Fruit fly (Drosophila melanogaster) whole organism, embryonic: ENCODE results near the gene CCT7.

ENCODE experiments used
- Aef1 ChIP-seq: fragments of 200-800 bp; sonication (Bioruptor generic); IDR thresholded peaks from 3 replicates; pipeline ENCODE4 v1.3.6; 2022; ENCODE audit warnings: missing biosample characterization, missing genetic modification characterization
- BtbVII ChIP-seq: fragments of 200-800 bp; sonication (Bioruptor generic); optimal IDR thresholded peaks from 3 replicates; lab custom pipeline; 2017; ENCODE audit warnings: missing biosample characterization, mild to moderate bottlenecking, missing genetic modification characterization
- CG10321 ChIP-seq: fragments of 200-800 bp; sonication (Bioruptor generic); IDR thresholded peaks from 2 replicates; pipeline ENCODE4 v1.3.6; 2022; ENCODE audit warnings: missing biosample characterization, missing genetic modification characterization
- CG10543 ChIP-seq: fragments of 200-800 bp; sonication (Bioruptor generic); optimal IDR thresholded peaks from 3 replicates; lab custom pipeline; 2017; ENCODE audit warnings: missing biosample characterization, mild to moderate bottlenecking, missing genetic modification characterization, moderate library complexity
- CG10979 ChIP-seq: fragments of 200-800 bp; sonication (Bioruptor generic); optimal IDR thresholded peaks from 2 replicates; lab custom pipeline; 2018; ENCODE audit warnings: missing biosample characterization, mild to moderate bottlenecking, missing genetic modification characterization, moderate library complexity
- CG11398 ChIP-seq: fragments of 200-800 bp; sonication (Bioruptor generic); optimal IDR thresholded peaks from 2 replicates; lab custom pipeline; 2016; ENCODE audit warnings: missing biosample characterization, missing genetic modification characterization
- CG12155 ChIP-seq: fragments of 200-800 bp; sonication (Bioruptor generic); optimal IDR thresholded peaks from 3 replicates; lab custom pipeline; 2016; ENCODE audit warnings: missing biosample characterization, missing genetic modification characterization
- CG12391 ChIP-seq: fragments of 200-800 bp; sonication (Bioruptor generic); optimal IDR thresholded peaks from 3 replicates; lab custom pipeline; 2018; ENCODE audit warnings: missing biosample characterization, mild to moderate bottlenecking, missing genetic modification characterization, moderate library complexity
- CG13775 ChIP-seq: fragments of 200-800 bp; sonication (Bioruptor generic); optimal IDR thresholded peaks from 3 replicates; lab custom pipeline; 2017; ENCODE audit warnings: missing biosample characterization, mild to moderate bottlenecking, missing genetic modification characterization
- CG14050 ChIP-seq: fragments of 200-800 bp; sonication (Bioruptor generic); IDR thresholded peaks from 3 replicates; pipeline ENCODE4 v1.3.6; 2022; ENCODE audit warnings: missing biosample characterization, missing genetic modification characterization
- CG15601 ChIP-seq: fragments of 200-800 bp; sonication (Bioruptor generic); optimal IDR thresholded peaks from 3 replicates; lab custom pipeline; 2019; ENCODE audit warnings: missing biosample characterization, mild to moderate bottlenecking, missing genetic modification characterization, moderate library complexity
- CG1792 ChIP-seq: fragments of 200-800 bp; sonication (Bioruptor generic); optimal IDR thresholded peaks from 2 replicates; lab custom pipeline; 2016; ENCODE audit warnings: missing biosample characterization, missing genetic modification characterization
- CG2199 ChIP-seq: fragments of 200-800 bp; sonication (Bioruptor generic); IDR thresholded peaks from 3 replicates; pipeline ENCODE4 v1.3.6; 2022; ENCODE audit warnings: missing biosample characterization, missing genetic modification characterization
- CG31365 ChIP-seq: fragments of 200-800 bp; sonication (Bioruptor generic); optimal IDR thresholded peaks from 2 replicates; lab custom pipeline; 2018; ENCODE audit warnings: missing biosample characterization, mild to moderate bottlenecking, missing genetic modification characterization
- CG32532 ChIP-seq: fragments of 200-800 bp; sonication (Bioruptor generic); IDR thresholded peaks from 2 replicates; pipeline ENCODE4 v1.3.6; 2022; ENCODE audit warnings: missing biosample characterization, missing genetic modification characterization
- CG3281 ChIP-seq: fragments of 200-800 bp; sonication (Bioruptor generic); optimal IDR thresholded peaks from 3 replicates; lab custom pipeline; 2017; ENCODE audit warnings: missing biosample characterization, mild to moderate bottlenecking, missing genetic modification characterization
- CG3407 ChIP-seq: fragments of 200-800 bp; sonication (Bioruptor generic); optimal IDR thresholded peaks from 2 replicates; lab custom pipeline; 2018; ENCODE audit warnings: missing biosample characterization, mild to moderate bottlenecking, missing genetic modification characterization
- CHES-1-like ChIP-seq: fragments of 200-800 bp; sonication (Bioruptor generic); optimal IDR thresholded peaks from 2 replicates; lab custom pipeline; 2016; ENCODE audit warnings: missing biosample characterization, missing genetic modification characterization
- D ChIP-seq, 2 experiments: fragments of 200-800 bp in 1 of 2; fragments of >200 bp in 1 of 2; sonication (Bioruptor generic) in 1 of 2; optimal IDR thresholded peaks; 2 replicates in 1 of 2; 3 replicates in 1 of 2; lab custom pipeline; 2017; ENCODE audit warnings: mild to moderate bottlenecking in 1 of 2, missing biosample characterization in 1 of 2, missing genetic modification characterization in 1 of 2, missing genetic modification reagents in 1 of 2
- D19B ChIP-seq: fragments of 200-800 bp; sonication (Bioruptor generic); optimal IDR thresholded peaks from 2 replicates; lab custom pipeline; 2017; ENCODE audit warnings: missing biosample characterization, mild to moderate bottlenecking, missing genetic modification characterization
- Ets65A ChIP-seq: fragments of 200-800 bp; sonication (Bioruptor generic); peaks from one replicate; lab custom pipeline; 2016; ENCODE audit warnings: missing biosample characterization, missing genetic modification characterization
- Ets97D ChIP-seq: fragments of 200-800 bp; sonication (Bioruptor generic); optimal IDR thresholded peaks from 3 replicates; lab custom pipeline; 2016; ENCODE audit warnings: missing biosample characterization, missing genetic modification characterization
- Hr39 ChIP-seq: fragments of >200 bp; optimal IDR thresholded peaks from 2 replicates; lab custom pipeline; 2017
- Med ChIP-seq: fragments of 200-800 bp; sonication (Bioruptor generic); peaks from one replicate; lab custom pipeline; 2016; ENCODE audit warnings: missing biosample characterization, missing genetic modification characterization, mild to moderate bottlenecking, inconsistent platforms, moderate library complexity
- Neu2 ChIP-seq: fragments of 200-800 bp; sonication (Bioruptor generic); optimal IDR thresholded peaks from 3 replicates; lab custom pipeline; 2016; ENCODE audit warnings: missing biosample characterization, missing genetic modification characterization, borderline replicate concordance
- Rfx ChIP-seq: fragments of 200-800 bp; sonication (Bioruptor generic); IDR thresholded peaks from 2 replicates; pipeline ENCODE4 v1.3.6; 2022; ENCODE audit warnings: missing biosample characterization, missing genetic modification characterization
- Sin3A ChIP-seq: fragments of >200 bp; optimal IDR thresholded peaks from 2 replicates; lab custom pipeline; 2018
- Spps ChIP-seq: fragments of 200-800 bp; sonication (Bioruptor generic); optimal IDR thresholded peaks from 2 replicates; lab custom pipeline; 2018; ENCODE audit warnings: missing biosample characterization, mild to moderate bottlenecking, missing genetic modification characterization
- Tbp ChIP-seq: fragments of >200 bp; optimal IDR thresholded peaks from 2 replicates; lab custom pipeline; 2018; ENCODE audit warnings: missing biosample characterization, missing genetic modification characterization
- ci ChIP-seq: fragments of 200-800 bp; sonication (Bioruptor generic); IDR thresholded peaks from 3 replicates; pipeline ENCODE4 v1.3.6; 2022; ENCODE audit warnings: missing biosample characterization, missing genetic modification characterization
- croc ChIP-seq: fragments of 200-800 bp; sonication (Bioruptor generic); conservative IDR thresholded peaks from 3 replicates; pipeline ENCODE4 v1.3.6; 2022; ENCODE audit warnings: missing biosample characterization, missing genetic modification characterization
- crol ChIP-seq: fragments of 200-800 bp; sonication (Bioruptor generic); IDR thresholded peaks from 2 replicates; pipeline ENCODE4 v1.3.6; 2022; ENCODE audit warnings: missing biosample characterization, missing genetic modification characterization
- crp ChIP-seq, 2 experiments: fragments of 200-800 bp; sonication (Bioruptor generic); optimal IDR thresholded peaks; 2 replicates in 1 of 2; 3 replicates in 1 of 2; lab custom pipeline; 2017; ENCODE audit warnings: missing biosample characterization in 2 of 2, missing genetic modification characterization in 2 of 2, mild to moderate bottlenecking in 1 of 2, moderate library complexity in 1 of 2
- disco-r ChIP-seq: fragments of 200-800 bp; sonication (Bioruptor generic); optimal IDR thresholded peaks from 2 replicates; lab custom pipeline; 2016; ENCODE audit warnings: missing biosample characterization, missing genetic modification characterization
- ftz-f1 ChIP-seq: fragments of 200-800 bp; sonication (Bioruptor generic); optimal IDR thresholded peaks from 2 replicates; lab custom pipeline; 2016; ENCODE audit warnings: missing biosample characterization, missing genetic modification characterization
- jumu ChIP-seq: fragments of 200-800 bp; sonication (Bioruptor generic); optimal IDR thresholded peaks from 3 replicates; lab custom pipeline; 2016; ENCODE audit warnings: missing biosample characterization, missing genetic modification characterization
- kni ChIP-seq: fragments of 200-800 bp; sonication (Bioruptor generic); optimal IDR thresholded peaks from 3 replicates; lab custom pipeline; 2017; ENCODE audit warnings: mild to moderate bottlenecking, missing biosample characterization, missing genetic modification reagents, missing genetic modification characterization
- knrl ChIP-seq: fragments of 200-800 bp; sonication (Bioruptor generic); IDR thresholded peaks from 3 replicates; pipeline ENCODE4 v1.3.6; 2022; ENCODE audit warnings: missing biosample characterization, missing genetic modification characterization; ENCODE audit not compliant: partially characterized antibody
- nom ChIP-seq: fragments of 200-800 bp; sonication (Bioruptor generic); optimal IDR thresholded peaks from 2 replicates; lab custom pipeline; 2017; ENCODE audit warnings: missing biosample characterization, missing genetic modification characterization, mild to moderate bottlenecking, moderate library complexity, missing genetic modification reagents
- oc ChIP-seq: fragments of 200-800 bp; sonication (Bioruptor generic); optimal IDR thresholded peaks from 2 replicates; lab custom pipeline; 2018; ENCODE audit warnings: missing biosample characterization, mild to moderate bottlenecking, missing genetic modification characterization, moderate library complexity
- pfk ChIP-seq: fragments of 200-800 bp; sonication (Bioruptor generic); optimal IDR thresholded peaks from 2 replicates; lab custom pipeline; 2018; ENCODE audit warnings: missing biosample characterization, mild to moderate bottlenecking, missing genetic modification characterization, moderate library complexity
- salm ChIP-seq: fragments of 200-800 bp; sonication (Bioruptor generic); optimal IDR thresholded peaks from 2 replicates; lab custom pipeline; 2018; ENCODE audit warnings: missing biosample characterization, mild to moderate bottlenecking, missing genetic modification characterization
- slou ChIP-seq: fragments of 200-800 bp; sonication (Bioruptor generic); optimal IDR thresholded peaks from 3 replicates; lab custom pipeline; 2016; ENCODE audit warnings: missing biosample characterization, missing genetic modification characterization
- tgo ChIP-seq: fragments of 200-800 bp; sonication (Bioruptor generic); IDR thresholded peaks from 3 replicates; pipeline ENCODE4 v1.3.6; 2022; ENCODE audit warnings: missing biosample characterization, missing genetic modification characterization
- trh ChIP-seq: fragments of 200-800 bp; sonication (Bioruptor generic); optimal IDR thresholded peaks from 2 replicates; lab custom pipeline; 2016; ENCODE audit warnings: missing biosample characterization, missing genetic modification characterization

CCT7 gene

DNA sequence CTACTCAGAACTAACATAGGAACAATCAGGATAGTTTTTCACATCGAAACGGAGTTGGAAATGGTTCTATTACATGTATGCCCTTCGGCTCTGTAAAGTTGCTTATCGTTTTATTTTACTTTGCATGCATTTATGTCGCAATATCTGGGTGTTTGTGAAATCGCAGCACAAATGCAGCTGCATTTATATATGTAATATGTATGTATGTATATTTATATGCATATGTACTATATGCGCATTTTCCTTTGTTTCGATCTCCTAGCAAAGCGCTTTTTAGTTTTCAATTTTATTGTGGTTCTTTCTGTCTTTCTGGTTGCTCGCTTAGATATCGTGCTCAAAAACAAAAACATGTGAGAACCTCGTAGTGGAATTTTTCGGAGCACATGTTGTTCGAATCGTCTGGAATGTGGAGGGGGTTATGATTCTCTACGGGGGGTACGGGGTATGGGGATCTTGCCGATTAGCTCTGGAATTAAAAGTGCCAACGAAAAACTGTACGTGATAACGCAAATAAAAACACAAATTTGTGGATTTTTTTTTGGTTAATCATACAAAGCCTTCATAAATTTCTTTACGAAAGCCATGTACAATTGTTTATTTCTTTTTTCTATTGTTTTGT lies 12.8 kb downstream of the CCT7 start (continued):
- no peak for TF ChIP-seq tgo
- no peak for TF ChIP-seq CG12155
- no peak for TF ChIP-seq CG10979 (tag; lab: Kevin White, UChicago)
- TF ChIP-seq trh (GFP tag; lab: Kevin White, UChicago) = no peak

- TF ChIP-seq Med (GFP tag; lab: Kevin White, UChicago) = peak; percentile 23
- TF ChIP-seq knrl (GFP tag; lab: Robert Waterston, UW) = peak; percentile 42; the same call in 1 of the 3 replicates
- no peak for TF ChIP-seq salm
- no peak for TF ChIP-seq Spps (tag; lab: Kevin White, UChicago)
- no peak for TF ChIP-seq D (optimal IDR thresholded peaks at IDR 0.05; lab: Kevin White, UChicago)
- TF ChIP-seq D (GFP tag; optimal IDR thresholded peaks at IDR 0.05; lab: Kevin White, UChicago) = no peak
- TF ChIP-seq Hr39 (lab: Kevin White, UChicago) = no peak
- TF ChIP-seq oc (tag; lab: Kevin White, UChicago) = no peak
- TF ChIP-seq CG10543 (GFP tag; lab: Kevin White, UChicago) = peak; percentile 10
- no peak for TF ChIP-seq Tbp
- TF ChIP-seq croc (GFP tag; lab: Robert Waterston, UW) = no peak
- peak; percentile 11 for TF ChIP-seq nom (GFP tag; lab: Kevin White, UChicago)
- TF ChIP-seq disco-r (GFP tag; lab: Kevin White, UChicago) = no peak
- no peak for TF ChIP-seq slou
- TF ChIP-seq kni (GFP tag; lab: Kevin White, UChicago) = peak; percentile 46
- no peak for TF ChIP-seq CG31365
- no peak for TF ChIP-seq CG12391
- TF ChIP-seq CG14050 (GFP tag; lab: Robert Waterston, UW) = no peak
- TF ChIP-seq Aef1 (GFP tag; lab: Robert Waterston, UW) = no peak
- peak; percentile 67; the same call in 1 of the 3 replicates for TF ChIP-seq CG2199 (GFP tag; lab: Robert Waterston, UW)
- peak; percentile 12 for TF ChIP-seq Rfx (GFP tag; lab: Robert Waterston, UW)
- TF ChIP-seq CG3281 (GFP tag; lab: Kevin White, UChicago) = no peak
- TF ChIP-seq CHES-1-like = no peak
- TF ChIP-seq D19B (GFP tag; lab: Kevin White, UChicago) = no peak
- no peak for TF ChIP-seq CG1792 (GFP tag; lab: Kevin White, UChicago)
- TF ChIP-seq pfk = peak; percentile 7
- no peak for TF ChIP-seq BtbVII (GFP tag; lab: Kevin White, UChicago)
- no peak for TF ChIP-seq crp (GFP tag; optimal IDR thresholded peaks at IDR 0.05; lab: Kevin White, UChicago)
- TF ChIP-seq ftz-f1 (GFP tag; lab: Kevin White, UChicago) = peak; percentile 68
- TF ChIP-seq Sin3A (lab: Kevin White, UChicago) = no peak
- no peak for TF ChIP-seq CG3407 (GFP tag; lab: Kevin White, UChicago)
Observed at dm6 chr3R:8815074-8815473, 13.7 kb downstream of the CCT7 start.

- TF ChIP-seq knrl (GFP tag; lab: Robert Waterston, UW) = 0 out of 3 replicates have a peak, but pooled peaks have one; percentile 18
- TF ChIP-seq Ets65A (GFP tag; lab: Kevin White, UChicago) = peak; percentile 60
- TF ChIP-seq Ets97D = peak; percentile 1
- no peak for TF ChIP-seq CG10321
- peak; percentile 79 for TF ChIP-seq CG13775 (GFP tag; lab: Kevin White, UChicago)
- peak; percentile 47 for TF ChIP-seq ci (GFP tag; lab: Robert Waterston, UW)
- TF ChIP-seq CG11398 (GFP tag; lab: Kevin White, UChicago) = no peak
- 0 out of 2 replicates have a peak, but pooled peaks have one; percentile 6 for TF ChIP-seq CG32532
- no peak for TF ChIP-seq CG15601 (tag; lab: Kevin White, UChicago)
- peak; percentile 80 for TF ChIP-seq Med (GFP tag; lab: Kevin White, UChicago)
- TF ChIP-seq crol (GFP tag; lab: Robert Waterston, UW) = 0 out of 2 replicates have a peak, but pooled peaks have one; percentile 42
- peak; percentile 1 for TF ChIP-seq jumu (GFP tag; lab: Kevin White, UChicago)
- peak; percentile 11 for TF ChIP-seq Neu2 (GFP tag; lab: Kevin White, UChicago)
Observed at dm6 chr3R:8818239-8818638, 16.9 kb downstream of the CCT7 start.
